Worm (Caenorhabditis elegans) whole organism, late embryonic: ENCODE data around the gene T05B9.2.

Experiments used
- C38D4.7 ChIP-seq: fragments of 200-800 bp; sonication (Bioruptor generic); optimal IDR thresholded peaks from 2 replicates; lab custom pipeline; 2018; ENCODE audit warnings: mild to moderate bottlenecking, missing genetic modification characterization, moderate library complexity, missing compliant biosample characterization
- F13H6.1 ChIP-seq: sonication (generic microtip); optimal IDR thresholded peaks from 2 replicates; lab custom pipeline; 2016; ENCODE audit warnings: missing genetic modification characterization, missing compliant biosample characterization
- K02D7.2 ChIP-seq: sonication (generic microtip); optimal IDR thresholded peaks from 2 replicates; lab custom pipeline; 2017; ENCODE audit warnings: mild to moderate bottlenecking, missing genetic modification characterization, missing compliant biosample characterization
- ahr-1 ChIP-seq: sonication (generic microtip); optimal IDR thresholded peaks from 2 replicates; lab custom pipeline; 2016; ENCODE audit warnings: missing genetic modification characterization, missing compliant biosample characterization
- ceh-2 ChIP-seq: sonication (generic microtip); optimal IDR thresholded peaks from 2 replicates; lab custom pipeline; 2016; ENCODE audit warnings: missing genotype, missing genetic modification characterization, missing compliant biosample characterization
- ceh-24 ChIP-seq: sonication (generic microtip); optimal IDR thresholded peaks from 2 replicates; lab custom pipeline; 2016; ENCODE audit warnings: mild to moderate bottlenecking, missing genetic modification characterization, missing compliant biosample characterization
- ceh-30 ChIP-seq: fragments of 150-350 bp; optimal IDR thresholded peaks from 2 replicates; lab custom pipeline; 2014; ENCODE audit warnings: missing biosample characterization, missing genetic modification characterization
- ceh-31 ChIP-seq: sonication (generic microtip); optimal IDR thresholded peaks from 2 replicates; lab custom pipeline; 2016; ENCODE audit warnings: missing genetic modification characterization, missing compliant biosample characterization
- ceh-45 ChIP-seq: fragments of 200-800 bp; sonication (Bioruptor generic); IDR thresholded peaks from 2 replicates; pipeline ENCODE4 v1.3.6; 2022; ENCODE audit warnings: missing genetic modification reagents, missing genetic modification characterization, missing compliant biosample characterization
- dmd-4 ChIP-seq: sonication (generic microtip); optimal IDR thresholded peaks from 2 replicates; lab custom pipeline; 2016; ENCODE audit warnings: borderline replicate concordance, missing genetic modification characterization, missing compliant biosample characterization
- dve-1 ChIP-seq: sonication (generic microtip); optimal IDR thresholded peaks from 2 replicates; lab custom pipeline; 2017; ENCODE audit warnings: antibody characterized with exemption, mild to moderate bottlenecking, missing genetic modification characterization, missing compliant biosample characterization
- ets-4 ChIP-seq: sonication (generic microtip); optimal IDR thresholded peaks from 2 replicates; lab custom pipeline; 2016; ENCODE audit warnings: missing genetic modification characterization, missing compliant biosample characterization
- fkh-6 ChIP-seq: sonication (generic microtip); optimal IDR thresholded peaks from 2 replicates; lab custom pipeline; 2016; ENCODE audit warnings: missing genetic modification characterization, missing compliant biosample characterization
- hlh-15 ChIP-seq: sonication (generic microtip); optimal IDR thresholded peaks from 2 replicates; lab custom pipeline; 2016; ENCODE audit warnings: missing genetic modification characterization, missing compliant biosample characterization
- hlh-6 ChIP-seq: sonication (generic microtip); optimal IDR thresholded peaks from 2 replicates; lab custom pipeline; 2016; ENCODE audit warnings: missing genotype, missing genetic modification characterization, missing compliant biosample characterization
- hlh-8 ChIP-seq: sonication (generic microtip); optimal IDR thresholded peaks from 2 replicates; lab custom pipeline; 2016; ENCODE audit warnings: missing genotype, missing genetic modification characterization, missing compliant biosample characterization
- lim-6 ChIP-seq: sonication (generic microtip); optimal IDR thresholded peaks from 2 replicates; lab custom pipeline; 2016; ENCODE audit warnings: missing genetic modification characterization, missing compliant biosample characterization
- lin-11 ChIP-seq: fragments of 200-800 bp; sonication (Bioruptor generic); optimal IDR thresholded peaks from 2 replicates; lab custom pipeline; 2018; ENCODE audit warnings: mild to moderate bottlenecking, missing genetic modification characterization, missing compliant biosample characterization
- nhr-11 ChIP-seq: fragments of 150-350 bp; optimal IDR thresholded peaks from 2 replicates; lab custom pipeline; 2014; ENCODE audit warnings: missing biosample characterization, missing genetic modification characterization
- nhr-232 ChIP-seq: sonication (generic microtip); optimal IDR thresholded peaks from 2 replicates; lab custom pipeline; 2016; ENCODE audit warnings: missing genetic modification characterization, missing compliant biosample characterization
- npax-4 ChIP-seq: sonication (generic microtip); optimal IDR thresholded peaks from 2 replicates; lab custom pipeline; 2016; ENCODE audit warnings: missing genetic modification characterization, missing compliant biosample characterization
- pag-3 ChIP-seq: sonication (generic microtip); optimal IDR thresholded peaks from 2 replicates; lab custom pipeline; 2016; ENCODE audit warnings: missing compliant biosample characterization, missing genetic modification characterization, borderline replicate concordance
- pax-1 ChIP-seq: fragments of 150-350 bp; optimal IDR thresholded peaks from 2 replicates; lab custom pipeline; 2014; ENCODE audit warnings: missing biosample characterization, missing genetic modification characterization
- pros-1 ChIP-seq: fragments of 150-350 bp; optimal IDR thresholded peaks from 2 replicates; lab custom pipeline; 2014; ENCODE audit warnings: missing biosample characterization, missing genetic modification reagents, missing genetic modification characterization
- ref-2 ChIP-seq: sonication (generic microtip); optimal IDR thresholded peaks from 2 replicates; lab custom pipeline; 2016; ENCODE audit warnings: missing genetic modification characterization, missing compliant biosample characterization
- rnt-1 ChIP-seq: sonication (generic microtip); optimal IDR thresholded peaks from 2 replicates; lab custom pipeline; 2016; ENCODE audit warnings: missing genetic modification characterization, missing compliant biosample characterization
- sdc-2 ChIP-seq: sonication (generic microtip); optimal IDR thresholded peaks from 2 replicates; lab custom pipeline; 2016; ENCODE audit warnings: missing genotype, missing genetic modification characterization, missing compliant biosample characterization
- sox-2 ChIP-seq: fragments of 200-800 bp; sonication (Bioruptor generic); IDR thresholded peaks from 2 replicates; pipeline ENCODE4 v1.3.6; 2022; ENCODE audit warnings: missing genetic modification reagents, missing genetic modification characterization, missing compliant biosample characterization
- sox-4 ChIP-seq: sonication (generic microtip); optimal IDR thresholded peaks from 2 replicates; lab custom pipeline; 2017; ENCODE audit warnings: mild to moderate bottlenecking, missing genetic modification characterization, inconsistent platforms, missing compliant biosample characterization
- syd-9 ChIP-seq: sonication (generic microtip); optimal IDR thresholded peaks from 2 replicates; lab custom pipeline; 2016; ENCODE audit warnings: mild to moderate bottlenecking, missing genetic modification characterization, moderate library complexity, missing compliant biosample characterization
- tbx-7 ChIP-seq: sonication (generic microtip); optimal IDR thresholded peaks from 2 replicates; lab custom pipeline; 2016; ENCODE audit warnings: missing genotype, missing genetic modification characterization, missing compliant biosample characterization
- ttx-3 ChIP-seq: sonication (generic microtip); optimal IDR thresholded peaks from 2 replicates; lab custom pipeline; 2016; ENCODE audit warnings: missing genetic modification reagents, missing genetic modification characterization, missing compliant biosample characterization
- unc-42 ChIP-seq: sonication (generic microtip); optimal IDR thresholded peaks from 2 replicates; lab custom pipeline; 2016; ENCODE audit warnings: missing genotype, missing genetic modification characterization, missing compliant biosample characterization
- unc-86 ChIP-seq: sonication (generic microtip); optimal IDR thresholded peaks from 2 replicates; lab custom pipeline; 2016; ENCODE audit warnings: missing genetic modification characterization, missing compliant biosample characterization
- zip-5 ChIP-seq: sonication (generic microtip); optimal IDR thresholded peaks from 2 replicates; lab custom pipeline; 2016; ENCODE audit warnings: missing genetic modification characterization, missing compliant biosample characterization

T05B9.2 gene

DNA sequence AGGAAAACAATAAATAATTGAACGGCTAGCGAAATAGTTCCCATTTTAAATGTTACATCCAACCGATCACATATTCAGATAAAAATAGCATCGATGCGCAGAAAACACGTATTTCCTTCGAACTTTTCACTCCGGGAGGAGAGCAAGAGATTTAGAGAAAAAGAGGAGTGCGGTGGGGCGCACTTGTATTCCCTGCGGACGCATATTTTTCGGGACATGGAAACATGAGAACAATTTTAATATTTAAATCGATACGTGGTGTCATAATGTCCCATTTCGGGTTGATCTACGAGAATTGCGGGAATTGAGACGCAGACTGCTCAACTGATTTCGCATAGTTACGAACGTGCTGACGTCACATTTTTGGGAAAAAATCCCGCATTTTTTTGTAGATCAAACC lies 37.8 kb downstream of the T05B9.2 start, which contains the start of gene C47G2.4 (continued):
- TF ChIP-seq zip-5 (tag; lab: Kevin White, UChicago) (no peak), pros-1 (tag; lab: Kevin White, UChicago) (peak; percentile 35), ref-2 (peak; percentile 22), K02D7.2 (tag; lab: Kevin White, UChicago) (no peak), sdc-2 (no peak), pag-3 (tag; lab: Kevin White, UChicago) (no peak), sox-4 (tag; lab: Kevin White, UChicago) (no peak), unc-86 (tag; lab: Kevin White, UChicago) (no peak), rnt-1 (peak; percentile 53), ceh-30 (tag; lab: Kevin White, UChicago) (no peak), ttx-3 (tag; lab: Kevin White, UChicago) (no peak), npax-4 (tag; lab: Kevin White, UChicago) (no peak), ets-4 (peak; percentile 40), ceh-2 (no peak), ceh-24 (tag; lab: Kevin White, UChicago) (no peak), hlh-6 (tag; lab: Kevin White, UChicago) (no peak), dve-1 (tag; lab: Kevin White, UChicago) (no peak), lin-11 (tag; lab: Kevin White, UChicago) (no peak), tbx-7 (tag; lab: Kevin White, UChicago) (no peak), unc-42 (tag; lab: Kevin White, UChicago) (no peak), pax-1 (tag; lab: Kevin White, UChicago) (no peak), lim-6 (tag; lab: Kevin White, UChicago) (no peak), ahr-1 (tag; lab: Kevin White, UChicago) (no peak), ceh-45 (GFP tag; lab: Robert Waterston, UW) (no peak), sox-2 (GFP tag; lab: Robert Waterston, UW) (no peak)

DNA sequence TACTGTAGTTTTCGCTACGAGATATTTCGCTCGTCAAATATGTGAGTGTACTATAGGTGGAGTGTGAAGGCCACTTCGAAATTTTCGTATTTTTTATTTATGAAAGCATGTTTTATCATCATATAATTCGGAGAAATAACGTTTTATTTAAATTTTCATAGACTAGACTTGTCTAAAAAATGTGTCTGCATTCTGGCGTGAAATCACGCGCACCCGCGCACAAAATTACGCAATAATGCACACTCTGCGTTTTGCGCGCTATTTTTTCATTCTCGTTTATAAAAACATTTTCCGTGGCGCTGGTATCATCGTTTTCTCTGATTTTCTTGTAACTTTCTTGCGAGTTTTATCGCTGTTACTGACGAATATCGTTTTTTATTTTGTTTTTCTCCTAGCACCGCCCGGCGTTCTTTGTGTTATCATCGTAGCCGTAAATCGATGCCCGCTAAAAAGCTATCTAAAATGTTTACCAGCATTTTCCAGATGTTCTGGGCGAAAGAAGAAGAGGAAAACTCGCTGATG lies 41.6 kb downstream of the T05B9.2 start, which contains the start of gene saps-1:
Gene saps-1 (plus strand): TSS at position 472 of the 522 bp plus-strand sequence.
- TF ChIP-seq pros-1 (tag; lab: Kevin White, UChicago) (no peak), ahr-1 (tag; lab: Kevin White, UChicago) (no peak)

DNA sequence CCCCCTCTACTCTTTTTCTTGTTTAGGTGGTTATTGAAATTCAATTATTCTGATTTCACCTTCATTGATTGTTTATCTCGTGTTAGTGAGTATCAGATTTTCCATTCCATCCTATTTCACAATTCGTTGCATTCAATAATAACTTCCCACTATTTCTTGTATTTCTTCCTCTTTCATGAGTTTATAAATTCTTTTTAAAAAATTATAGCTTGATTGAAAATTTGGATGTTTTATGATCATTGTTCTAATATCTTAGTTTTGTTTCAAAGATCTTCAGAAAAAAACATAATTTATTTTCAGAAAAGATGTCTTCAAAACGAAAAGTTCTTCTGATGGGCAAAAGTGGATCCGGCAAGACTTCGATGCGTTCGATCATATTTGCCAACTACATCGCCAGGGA lies 45.4 kb downstream of the T05B9.2 start, which contains the start of gene raga-1:
Gene raga-1 (plus strand): TSS at position 301 of the 400 bp plus-strand sequence.
- TF ChIP-seq dmd-4 (tag; lab: Kevin White, UChicago) (no peak), ceh-31 (tag; lab: Kevin White, UChicago) (no peak), C38D4.7 (GFP tag; lab: Kevin White, UChicago) (no peak), hlh-8 (no peak), fkh-6 (no peak), ahr-1 (tag; lab: Kevin White, UChicago) (no peak), hlh-15 (no peak), F13H6.1 (tag; lab: Kevin White, UChicago) (no peak), syd-9 (tag; lab: Kevin White, UChicago) (no peak), lin-11 (tag; lab: Kevin White, UChicago) (no peak), nhr-232 (tag; lab: Kevin White, UChicago) (no peak), zip-5 (tag; lab: Kevin White, UChicago) (no peak), ref-2 (no peak), hlh-6 (tag; lab: Kevin White, UChicago) (no peak), ceh-30 (tag; lab: Kevin White, UChicago) (no peak)

DNA sequence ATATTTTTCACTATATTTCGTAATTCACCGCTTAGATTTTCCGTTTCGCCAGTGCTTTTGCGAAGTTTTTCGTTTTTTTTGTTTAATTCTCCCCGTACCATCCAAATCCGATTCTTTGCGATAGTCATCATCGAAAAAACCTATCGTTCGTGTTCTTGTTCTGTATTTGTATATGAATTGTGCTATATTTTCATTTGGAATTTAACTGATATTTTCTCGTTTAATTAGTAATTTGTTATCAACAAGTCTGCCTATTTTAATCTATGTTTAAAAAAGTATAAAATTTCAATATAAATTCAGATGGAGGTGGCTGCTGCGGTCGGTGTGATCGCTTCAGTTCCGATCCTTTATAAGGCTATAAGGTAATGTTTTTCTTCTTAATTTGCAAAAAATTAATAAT lies 47.0 kb downstream of the T05B9.2 start, which contains the start of gene samp-1:
Gene samp-1 (plus strand): TSS at position 301 of the 400 bp plus-strand sequence.
- TF ChIP-seq ets-4 (no peak), nhr-11 (no peak)
- TF ChIP-seq, all 69 proteins: peak for 0
